Fruit fly (Drosophila melanogaster): ENCODE results near the gene Osi5.

Gene Osi5

DNA sequence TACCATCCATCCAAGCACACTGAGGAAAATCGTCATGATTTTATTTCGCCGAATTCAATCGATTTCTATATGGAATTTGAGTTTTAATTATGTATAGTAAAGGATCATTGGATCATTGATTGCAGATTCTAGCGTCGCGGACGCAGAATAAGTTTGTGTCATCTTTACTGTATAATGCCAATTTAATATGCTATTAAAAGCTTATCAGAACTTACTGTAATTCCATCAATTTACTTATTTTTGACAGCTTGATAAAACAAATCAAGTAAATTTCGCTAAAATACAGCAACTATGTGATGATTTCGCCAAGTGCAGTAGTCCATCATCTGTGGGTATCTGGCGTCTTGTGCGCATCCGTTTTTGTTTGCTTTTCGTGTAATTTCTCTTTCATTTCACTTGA, 5.8 kb downstream of the Osi5 start (continued):
- TF ChIP-seq CG30403 (GFP tag; optimal IDR thresholded peaks at IDR 0.05): no peak
- no peak for TF ChIP-seq CG7745 (tag; optimal IDR thresholded peaks at IDR 0.05)
- TF ChIP-seq CG4730 (GFP tag; IDR thresholded peaks at IDR 0.05): no peak
- no peak for TF ChIP-seq CG10462 (GFP tag; optimal IDR thresholded peaks at IDR 0.05)
- TF ChIP-seq Sox102F (GFP tag; optimal IDR thresholded peaks at IDR 0.05): peak; percentile 52
- TF ChIP-seq chm (GFP tag; IDR thresholded peaks at IDR 0.05): no peak
- TF ChIP-seq gsb-n (tag; optimal IDR thresholded peaks at IDR 0.05): no peak
- no peak for TF ChIP-seq crp (GFP tag; optimal IDR thresholded peaks at IDR 0.05)
- TF ChIP-seq Doc2 (GFP tag; IDR thresholded peaks at IDR 0.05): no peak
- no peak for TF ChIP-seq az2 (GFP tag; optimal IDR thresholded peaks at IDR 0.05)
- peak; percentile 5 for TF ChIP-seq CG7839 (tag; optimal IDR thresholded peaks at IDR 0.05)
- no peak for TF ChIP-seq Chrac-16 (GFP tag; optimal IDR thresholded peaks at IDR 0.05)
- TF ChIP-seq scrt (GFP tag; optimal IDR thresholded peaks at IDR 0.05): no peak
- TF ChIP-seq CG17361 (GFP tag; IDR thresholded peaks at IDR 0.05): 0 out of 3 replicates have a peak, but pooled peaks have one; percentile 31
- TF ChIP-seq CG6813 (GFP tag; optimal IDR thresholded peaks at IDR 0.05): no peak
- TF ChIP-seq fu2 (GFP tag; optimal IDR thresholded peaks at IDR 0.05): no peak
- peak; percentile 43 for TF ChIP-seq Med (GFP tag)
- TF ChIP-seq Nf-YA (GFP tag; IDR thresholded peaks at IDR 0.05): no peak
- no peak for TF ChIP-seq CG15479 (GFP tag; optimal IDR thresholded peaks at IDR 0.05)
- no peak for TF ChIP-seq Fer2 (tag; optimal IDR thresholded peaks at IDR 0.05)
- peak; percentile 44 for TF ChIP-seq phol (tag; optimal IDR thresholded peaks at IDR 0.05)
- TF ChIP-seq CG10979 (tag; optimal IDR thresholded peaks at IDR 0.05): peak; percentile 21
- no peak for TF ChIP-seq tx (GFP tag; optimal IDR thresholded peaks at IDR 0.05)
- no peak for TF ChIP-seq Rx (GFP tag; IDR thresholded peaks at IDR 0.05)
- TF ChIP-seq ci (GFP tag; IDR thresholded peaks at IDR 0.05): no peak
- TF ChIP-seq zf30C (GFP tag; optimal IDR thresholded peaks at IDR 0.05): no peak
- TF ChIP-seq grn (GFP tag; optimal IDR thresholded peaks at IDR 0.05): no peak
- TF ChIP-seq CG8388 (GFP tag; optimal IDR thresholded peaks at IDR 0.05): no peak
- peak; percentile 18 for TF ChIP-seq Oli (tag; optimal IDR thresholded peaks at IDR 0.05)
- peak; percentile 6 for TF ChIP-seq Blimp-1 (GFP tag; optimal IDR thresholded peaks at IDR 0.05)
- no peak for TF ChIP-seq CG3847 (GFP tag; IDR thresholded peaks at IDR 0.05)
- TF ChIP-seq mld (GFP tag; IDR thresholded peaks at IDR 0.05; ENCODE audit: partially characterized antibody): no peak
- no peak for TF ChIP-seq Trl (optimal IDR thresholded peaks at IDR 0.05)
- TF ChIP-seq Trl (GFP tag; optimal IDR thresholded peaks at IDR 0.05): no peak
- TF ChIP-seq org-1 (GFP tag; optimal IDR thresholded peaks at IDR 0.05): no peak
- TF ChIP-seq NfI (GFP tag; optimal IDR thresholded peaks at IDR 0.05): no peak
- no peak for TF ChIP-seq CG17186 (GFP tag; optimal IDR thresholded peaks at IDR 0.05)
- TF ChIP-seq pfk (GFP tag; optimal IDR thresholded peaks at IDR 0.05): no peak
- TF ChIP-seq ATbp (GFP tag; optimal IDR thresholded peaks at IDR 0.05): peak; percentile 9
- no peak for TF ChIP-seq CG9817 (tag; optimal IDR thresholded peaks at IDR 0.05)
- TF ChIP-seq eve (GFP tag; optimal IDR thresholded peaks at IDR 0.05): peak in 1 of 2 experiments; percentile 66
- TF ChIP-seq insv (GFP tag; optimal IDR thresholded peaks at IDR 0.05): no peak
- no peak for TF ChIP-seq tup (GFP tag; optimal IDR thresholded peaks at IDR 0.05)
- TF ChIP-seq lab (GFP tag; optimal IDR thresholded peaks at IDR 0.05): no peak
- no peak for TF ChIP-seq HLHmδ (GFP tag; optimal IDR thresholded peaks at IDR 0.05)
- TF ChIP-seq CG6683 (GFP tag; optimal IDR thresholded peaks at IDR 0.05): no peak
- TF ChIP-seq fd3F (GFP tag; optimal IDR thresholded peaks at IDR 0.05): no peak
- no peak for TF ChIP-seq disco-r (GFP tag; optimal IDR thresholded peaks at IDR 0.05)
- no peak for TF ChIP-seq CG10654 (GFP tag; optimal IDR thresholded peaks at IDR 0.05)
- no peak for TF ChIP-seq ken (GFP tag; IDR thresholded peaks at IDR 0.05)
- TF ChIP-seq Poxn (GFP tag; IDR thresholded peaks at IDR 0.05): no peak

Measured in whole organism, embryonic.